Worm (Caenorhabditis elegans) whole organism, late embryonic: Measurements from ENCODE around the gene ZK381.8.

Source experiments
- ceh-2 ChIP-seq: sonication (generic microtip); optimal IDR thresholded peaks from 2 replicates; lab custom pipeline; 2016; ENCODE audit warnings: missing genotype, missing genetic modification characterization, missing compliant biosample characterization
- ceh-34 ChIP-seq: sonication (generic microtip); optimal IDR thresholded peaks from 2 replicates; lab custom pipeline; 2016; ENCODE audit warnings: mild to moderate bottlenecking, missing genetic modification characterization, missing compliant biosample characterization
- ceh-48 ChIP-seq: sonication (generic microtip); optimal IDR thresholded peaks from 2 replicates; lab custom pipeline; 2016; ENCODE audit warnings: missing genetic modification characterization, inconsistent platforms, missing compliant biosample characterization
- dve-1 ChIP-seq: sonication (generic microtip); optimal IDR thresholded peaks from 2 replicates; lab custom pipeline; 2017; ENCODE audit warnings: antibody characterized with exemption, mild to moderate bottlenecking, missing genetic modification characterization, missing compliant biosample characterization
- ets-4 ChIP-seq: sonication (generic microtip); optimal IDR thresholded peaks from 2 replicates; lab custom pipeline; 2016; ENCODE audit warnings: missing genetic modification characterization, missing compliant biosample characterization
- fkh-10 ChIP-seq: fragments of 150-350 bp; optimal IDR thresholded peaks from 2 replicates; lab custom pipeline; 2014; ENCODE audit warnings: missing biosample characterization, missing genetic modification reagents, missing genetic modification characterization
- madf-2 ChIP-seq: sonication (generic microtip); optimal IDR thresholded peaks from 2 replicates; lab custom pipeline; 2017; ENCODE audit warnings: missing genetic modification characterization, missing compliant biosample characterization
- pha-4 ChIP-seq: fragments of 150-350 bp; optimal IDR thresholded peaks from 2 replicates; lab custom pipeline; 2018; ENCODE audit warnings: missing biosample characterization, missing genetic modification reagents, missing genetic modification characterization
- pros-1 ChIP-seq: fragments of 150-350 bp; optimal IDR thresholded peaks from 2 replicates; lab custom pipeline; 2014; ENCODE audit warnings: missing biosample characterization, missing genetic modification reagents, missing genetic modification characterization
- ref-2 ChIP-seq: sonication (generic microtip); optimal IDR thresholded peaks from 2 replicates; lab custom pipeline; 2016; ENCODE audit warnings: missing genetic modification characterization, missing compliant biosample characterization
- sdc-2 ChIP-seq: sonication (generic microtip); optimal IDR thresholded peaks from 2 replicates; lab custom pipeline; 2016; ENCODE audit warnings: missing genotype, missing genetic modification characterization, missing compliant biosample characterization
- sox-2 ChIP-seq: fragments of 200-800 bp; sonication (Bioruptor generic); IDR thresholded peaks from 2 replicates; pipeline ENCODE4 v1.3.6; 2022; ENCODE audit warnings: missing genetic modification reagents, missing genetic modification characterization, missing compliant biosample characterization
- tbx-2 ChIP-seq: sonication (generic microtip); optimal IDR thresholded peaks from 2 replicates; lab custom pipeline; 2016; ENCODE audit warnings: missing genetic modification characterization, missing compliant biosample characterization

DNA sequence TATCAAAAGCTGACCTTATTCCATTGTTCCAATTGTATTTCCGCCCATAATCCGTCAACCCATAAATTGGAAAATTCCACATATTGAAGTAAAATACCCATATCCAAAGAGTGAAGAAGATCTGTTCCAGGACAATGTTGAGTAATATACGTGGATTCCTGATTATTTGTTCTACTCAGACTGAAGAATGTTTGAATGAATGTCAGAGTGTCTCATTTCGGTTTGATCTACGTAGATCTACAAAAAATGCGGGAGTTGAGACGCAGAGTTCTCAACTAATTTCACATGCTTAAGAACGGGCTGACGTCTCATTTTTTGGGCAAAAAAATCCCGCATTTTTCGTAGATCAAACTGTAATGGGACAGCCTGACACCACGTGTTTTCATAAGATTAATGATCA, 2.3 kb upstream of the ZK381.8 start, which contains the start of gene nhr-249:
- no peak for TF ChIP-seq pha-4
- no peak for TF ChIP-seq ref-2 (tag; lab: Kevin White, UChicago)
- TF ChIP-seq ceh-48 (tag; lab: Kevin White, UChicago), result no peak
- no peak for TF ChIP-seq fkh-10 (GFP tag; lab: Kevin White, UChicago)
- TF ChIP-seq ets-4, result no peak
- no peak for TF ChIP-seq sdc-2 (tag; lab: Kevin White, UChicago)
- TF ChIP-seq tbx-2 (tag; lab: Kevin White, UChicago), result no peak
- no peak for TF ChIP-seq dve-1 (tag; lab: Kevin White, UChicago)
- TF ChIP-seq madf-2, result no peak
- TF ChIP-seq sox-2 (GFP tag; lab: Robert Waterston, UW), result no peak
- TF ChIP-seq pros-1 (tag; lab: Kevin White, UChicago), result no peak
- no peak for TF ChIP-seq ceh-2 (tag; lab: Kevin White, UChicago)
- no peak for TF ChIP-seq ceh-34 (tag; lab: Kevin White, UChicago)
